Fruit fly (Drosophila melanogaster) whole organism, adult: ENCODE results near the gene CG14965.

Source experiments
- CG7045 ChIP-seq: fragments of 200-800 bp; sonication (Bioruptor generic); optimal IDR thresholded peaks from 2 replicates; lab custom pipeline; 2017; ENCODE audit warnings: missing biosample characterization, mild to moderate bottlenecking, missing genetic modification characterization
- Clk ChIP-seq: fragments of 200-800 bp; sonication (Bioruptor generic); optimal IDR thresholded peaks from 2 replicates; lab custom pipeline; 2017; ENCODE audit warnings: missing biosample characterization, missing genetic modification characterization

DNA sequence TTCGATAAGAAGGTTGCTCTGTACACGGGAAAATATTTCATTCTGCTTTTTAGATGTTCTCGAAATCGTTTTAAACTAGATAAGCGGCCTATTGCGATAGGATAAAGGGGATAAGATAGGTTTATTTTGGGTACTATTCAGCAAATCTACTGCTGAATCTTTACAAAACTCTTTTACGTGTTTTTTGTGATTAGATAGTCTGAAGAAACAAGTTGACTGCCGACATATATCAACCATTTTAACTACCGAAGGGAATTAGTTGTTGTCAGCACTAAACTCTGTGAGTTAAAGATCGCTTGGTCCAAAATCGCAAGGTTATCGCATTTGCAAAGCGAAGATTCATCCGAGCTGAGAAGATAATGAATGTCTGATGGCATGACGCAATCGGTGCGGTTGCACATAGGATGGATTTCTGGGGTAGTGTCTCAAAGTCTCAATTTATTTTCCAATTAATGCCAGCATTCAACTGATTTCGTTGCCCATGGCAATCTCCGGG is 26.0 kb downstream of the CG14965 start, which contains the start of gene Asciz:
- TF ChIP-seq Clk = no peak
- no peak for TF ChIP-seq CG7045 (GFP tag; lab: Kevin White, UChicago)
